Worm (Caenorhabditis elegans) whole organism, L3 larva: Measurements from ENCODE around the gene K09H11.9.

Source experiments
- ceh-82 ChIP-seq: fragments of 150-350 bp; optimal IDR thresholded peaks from 2 replicates; lab custom pipeline; 2014; ENCODE audit warnings: missing biosample characterization, missing genetic modification characterization
- egl-27 ChIP-seq: sonication (generic microtip); optimal IDR thresholded peaks from 4 replicates; lab custom pipeline; 2017; ENCODE audit warnings: missing biosample characterization, missing genetic modification reagents, missing genetic modification characterization
- fkh-10 ChIP-seq: sonication (generic microtip); optimal IDR thresholded peaks from 2 replicates; lab custom pipeline; 2017; ENCODE audit warnings: missing biosample characterization, missing genetic modification reagents, missing genetic modification characterization
- fkh-2 ChIP-seq: fragments of 150-350 bp; optimal IDR thresholded peaks from 2 replicates; lab custom pipeline; 2014; ENCODE audit warnings: missing biosample characterization, missing genetic modification reagents, missing genetic modification characterization
- jun-1 ChIP-seq: fragments of 150-350 bp; optimal IDR thresholded peaks from 2 replicates; lab custom pipeline; 2014; ENCODE audit warnings: missing biosample characterization, missing genetic modification reagents, missing genetic modification characterization
- mdl-1 ChIP-seq: fragments of 150-350 bp; optimal IDR thresholded peaks from 2 replicates; lab custom pipeline; 2014; ENCODE audit warnings: missing biosample characterization, missing genetic modification characterization
- nhr-12 ChIP-seq: fragments of 150-350 bp; optimal IDR thresholded peaks from 2 replicates; lab custom pipeline; 2014; ENCODE audit warnings: missing biosample characterization, missing genetic modification characterization
- pha-4 ChIP-seq: fragments of 150-350 bp; optimal IDR thresholded peaks from 2 replicates; lab custom pipeline; 2014; ENCODE audit warnings: missing biosample characterization, missing genetic modification reagents, missing genetic modification characterization
- pqm-1 ChIP-seq: fragments of 150-350 bp; optimal IDR thresholded peaks from 2 replicates; lab custom pipeline; 2017; ENCODE audit warnings: missing biosample characterization, missing genetic modification characterization, inconsistent platforms
- tbx-2 ChIP-seq: sonication (generic microtip); optimal IDR thresholded peaks from 2 replicates; lab custom pipeline; 2016; ENCODE audit warnings: mild to moderate bottlenecking, missing genetic modification characterization, missing compliant biosample characterization
- unc-39 ChIP-seq: sonication (generic microtip); optimal IDR thresholded peaks from 4 replicates; lab custom pipeline; 2017; ENCODE audit warnings: missing biosample characterization, missing genetic modification characterization

ce11 chrV:5758780-5759179 is 42.4 kb upstream of the K09H11.9 start, which contains the start of gene C53A3.4:
- TF ChIP-seq jun-1 (tag; lab: Kevin White, UChicago) (no peak), fkh-2 (tag; lab: Kevin White, UChicago) (no peak), unc-39 (tag; lab: Kevin White, UChicago) (no peak), egl-27 (tag; lab: Kevin White, UChicago) (no peak), ceh-82 (tag; lab: Kevin White, UChicago) (no peak), fkh-10 (GFP tag; lab: Kevin White, UChicago) (no peak), pha-4 (tag; lab: Kevin White, UChicago) (no peak), nhr-12 (tag; lab: Kevin White, UChicago) (no peak), tbx-2 (no peak), pqm-1 (tag; lab: Kevin White, UChicago) (no peak), mdl-1 (no peak)
